Fruit fly (Drosophila melanogaster): ENCODE measurements around the gene CG31007.

The CG31007 gene

dm6 chr3R:31038473-31039424 lies 46.5 kb upstream of the CG31007 start, which contains the start of gene CanA1 (continued):
- TF ChIP-seq CG11695 (GFP tag; IDR thresholded peaks at IDR 0.05) (peak; percentile 57; the same call in 2 of the 3 replicates), ind (GFP tag; optimal IDR thresholded peaks at IDR 0.05) (peak; percentile 5), Deaf1 (tag; optimal IDR thresholded peaks at IDR 0.05) (peak; percentile 77), cg (GFP tag; optimal IDR thresholded peaks at IDR 0.05) (peak; percentile 22), CG9817 (tag; optimal IDR thresholded peaks at IDR 0.05) (peak; percentile 3), fu2 (GFP tag; optimal IDR thresholded peaks at IDR 0.05) (no peak), CG2875 (GFP tag; optimal IDR thresholded peaks at IDR 0.05) (no peak), Med (GFP tag) (peak; percentile 38), BEAF-32 (GFP tag; optimal IDR thresholded peaks at IDR 0.05) (no peak), CG11247 (GFP tag; IDR thresholded peaks at IDR 0.05) (no peak), CG15269 (tag; optimal IDR thresholded peaks at IDR 0.05) (peak; percentile 44), CG1647 (GFP tag; optimal IDR thresholded peaks at IDR 0.05) (no peak), CG32532 (GFP tag; IDR thresholded peaks at IDR 0.05) (peak; percentile 59; the same call in 1 of the 2 replicates), Hr3 (GFP tag; optimal IDR thresholded peaks at IDR 0.05) (no peak), CG4424 (GFP tag; optimal IDR thresholded peaks at IDR 0.05) (no peak), trem (tag; optimal IDR thresholded peaks at IDR 0.05) (no peak), H15 (GFP tag; IDR thresholded peaks at IDR 0.05) (no peak), dysf (GFP tag; IDR thresholded peaks at IDR 0.05) (peak; percentile 62; the same call in 2 of the 3 replicates), kah (GFP tag; optimal IDR thresholded peaks at IDR 0.05) (no peak), CG9932 (GFP tag; IDR thresholded peaks at IDR 0.05) (peak; percentile 52), chinmo (GFP tag; IDR thresholded peaks at IDR 0.05; ENCODE audit: partially characterized antibody) (0 out of 4 replicates have a peak, but pooled peaks have one; percentile 53), esg (GFP tag; conservative IDR thresholded peaks at IDR 0.05) (no peak), CG2120 (GFP tag; optimal IDR thresholded peaks at IDR 0.05) (peak; percentile 11), CG42726 (GFP tag; IDR thresholded peaks at IDR 0.05; ENCODE audit: partially characterized antibody) (no peak), CG7839 (tag; optimal IDR thresholded peaks at IDR 0.05) (peak; percentile 26), lab (GFP tag; optimal IDR thresholded peaks at IDR 0.05) (peak; percentile 14), CG4360 (GFP tag; IDR thresholded peaks at IDR 0.05) (no peak), tgo (GFP tag; IDR thresholded peaks at IDR 0.05) (peak; percentile 13; the same call in 2 of the 3 replicates), Fer1 (GFP tag; optimal IDR thresholded peaks at IDR 0.05) (no peak), CG16813 (GFP tag; IDR thresholded peaks at IDR 0.05; ENCODE audit: partially characterized antibody) (no peak), CG3281 (GFP tag; optimal IDR thresholded peaks at IDR 0.05) (peak; percentile 21)

dm6 chr3R:31035046-31035445 lies 42.8 kb upstream of the CG31007 start, which contains the start of gene CG33773:
Gene CG33773, plus strand, starts transcription at chr3R:31035346.
- TF ChIP-seq CG14441 (GFP tag; IDR thresholded peaks at IDR 0.05) (no peak), nerfin-1 (tag; optimal IDR thresholded peaks at IDR 0.05) (no peak), Aef1 (GFP tag; IDR thresholded peaks at IDR 0.05) (no peak), CG10543 (GFP tag; optimal IDR thresholded peaks at IDR 0.05) (no peak), CG6272 (GFP tag; IDR thresholded peaks at IDR 0.05) (no peak), CG32767 (GFP tag; IDR thresholded peaks at IDR 0.05) (no peak), Hr78 (GFP tag; optimal IDR thresholded peaks at IDR 0.05) (no peak), mirr (GFP tag; optimal IDR thresholded peaks at IDR 0.05) (no peak), CG12219 (GFP tag; optimal IDR thresholded peaks at IDR 0.05) (no peak), CG13894 (tag; optimal IDR thresholded peaks at IDR 0.05) (no peak), CG1832 (GFP tag; optimal IDR thresholded peaks at IDR 0.05) (no peak), ranshi (GFP tag; IDR thresholded peaks at IDR 0.05) (no peak), CG42726 (GFP tag; IDR thresholded peaks at IDR 0.05; ENCODE audit: partially characterized antibody) (no peak)
